Worm (Caenorhabditis elegans): Measurements from ENCODE around the gene nhr-40.

Gene nhr-40

ce11 chrX:2596605-2597004, 2.8 kb downstream of the nhr-40 start:
- TF ChIP-seq F37D6.2 (tag; optimal IDR thresholded peaks at IDR 0.05) (no peak), nhr-11 (tag; optimal IDR thresholded peaks at IDR 0.05) (peak; percentile 58), mxl-3 (GFP tag; optimal IDR thresholded peaks at IDR 0.05) (no peak), aha-1 (tag) (peak; percentile 97), lsy-2 (tag; optimal IDR thresholded peaks at IDR 0.05) (peak in 1 of 2 experiments; percentile 17), hif-1 (tag; optimal IDR thresholded peaks at IDR 0.05) (peak in 1 of 2 experiments; percentile 75), dmd-8 (GFP tag; IDR thresholded peaks at IDR 0.05) (no peak), cey-2 (tag; optimal IDR thresholded peaks at IDR 0.05; ENCODE audit: borderline replicate concordance, insufficient read depth) (no peak), nhr-48 (tag; optimal IDR thresholded peaks at IDR 0.05) (no peak), F10B5.3 (tag; optimal IDR thresholded peaks at IDR 0.05) (no peak), lin-15B (tag; optimal IDR thresholded peaks at IDR 0.05) (no peak), hlh-30 (tag; optimal IDR thresholded peaks at IDR 0.05; ENCODE audit: insufficient read depth) (peak; percentile 9), aly-2 (tag; optimal IDR thresholded peaks at IDR 0.05) (no peak), ctbp-1 (GFP tag; IDR thresholded peaks at IDR 0.05) (0 out of 2 replicates have a peak, but pooled peaks have one; percentile 41)

- TF ChIP-seq mxl-3 (GFP tag; optimal IDR thresholded peaks at IDR 0.05): peak; percentile 43
- TF ChIP-seq nhr-42 (GFP tag; IDR thresholded peaks at IDR 0.05): peak; percentile 40; the same call in 1 of the 2 replicates
- TF ChIP-seq F37D6.2 (tag; optimal IDR thresholded peaks at IDR 0.05): peak; percentile 71
- peak; percentile 77 for TF ChIP-seq set-16 (GFP tag; IDR thresholded peaks at IDR 0.05)
- peak in 1 of 2 experiments; percentile 33 for TF ChIP-seq daf-16 (GFP tag; optimal IDR thresholded peaks at IDR 0.05)
- TF ChIP-seq daf-16 (tag; optimal IDR thresholded peaks at IDR 0.05): no peak
- TF ChIP-seq mdt-29 (GFP tag; IDR thresholded peaks at IDR 0.05): 0 out of 2 replicates have a peak, but pooled peaks have one; percentile 1
- TF ChIP-seq dmd-8 (GFP tag; IDR thresholded peaks at IDR 0.05): no peak
- TF ChIP-seq nhr-6 (tag; optimal IDR thresholded peaks at IDR 0.05): no peak
- peak; percentile 99 for TF ChIP-seq aha-1 (tag)
- 0 out of 2 replicates have a peak, but pooled peaks have one; percentile 36 for TF ChIP-seq vab-7 (GFP tag; IDR thresholded peaks at IDR 0.05)
- TF ChIP-seq egl-43 (GFP tag; IDR thresholded peaks at IDR 0.05): peak; percentile 67; the same call in 1 of the 2 replicates
- no peak for TF ChIP-seq ceh-82 (tag; optimal IDR thresholded peaks at IDR 0.05)
- TF ChIP-seq rbr-2 (tag; optimal IDR thresholded peaks at IDR 0.05): peak; percentile 85
- TF ChIP-seq nhr-28 (tag; optimal IDR thresholded peaks at IDR 0.05): peak; percentile 35
- TF ChIP-seq madf-9 (GFP tag; conservative IDR thresholded peaks at IDR 0.05): no peak
- no peak for TF ChIP-seq lir-3 (tag; optimal IDR thresholded peaks at IDR 0.05)
- TF ChIP-seq hlh-11 (tag; optimal IDR thresholded peaks at IDR 0.05): peak; percentile 69
- no peak for TF ChIP-seq zip-2 (tag; optimal IDR thresholded peaks at IDR 0.05)
- TF ChIP-seq dmd-6 (GFP tag; IDR thresholded peaks at IDR 0.05): peak; percentile 32; the same call in 1 of the 2 replicates
- peak; percentile 91 for TF ChIP-seq ctbp-1 (GFP tag; IDR thresholded peaks at IDR 0.05)
- peak; percentile 13 for TF ChIP-seq zfp-2 (tag; optimal IDR thresholded peaks at IDR 0.05)
- no peak for TF ChIP-seq Y105C5A.15 (GFP tag; IDR thresholded peaks at IDR 0.05)
- TF ChIP-seq lin-38 (GFP tag; IDR thresholded peaks at IDR 0.05): 0 out of 2 replicates have a peak, but pooled peaks have one; percentile 24
- TF ChIP-seq Y48G9A.11 (GFP tag; IDR thresholded peaks at IDR 0.05): no peak
- TF ChIP-seq hmg-1.1 (GFP tag; IDR thresholded peaks at IDR 0.05): peak; percentile 85
- peak; percentile 50 to 98 for TF ChIP-seq hif-1 (tag; optimal IDR thresholded peaks at IDR 0.05)
- peak; percentile 71 for TF ChIP-seq ceh-32 (tag; optimal IDR thresholded peaks at IDR 0.05; ENCODE audit: poor library complexity)
- peak; percentile 81 for TF ChIP-seq mep-1 (tag; optimal IDR thresholded peaks at IDR 0.05)
- TF ChIP-seq nhr-77 (tag; optimal IDR thresholded peaks at IDR 0.05): peak; percentile 7
- peak; percentile 58 for TF ChIP-seq nhr-11 (tag; optimal IDR thresholded peaks at IDR 0.05)
- no peak for TF ChIP-seq tra-1 (GFP tag; IDR thresholded peaks at IDR 0.05)
- no peak for TF ChIP-seq saeg-2 (GFP tag; IDR thresholded peaks at IDR 0.05)
- TF ChIP-seq fkh-10 (GFP tag; optimal IDR thresholded peaks at IDR 0.05): peak; percentile 38
- TF ChIP-seq unc-62 (GFP tag; optimal IDR thresholded peaks at IDR 0.05 in 1 of 2): peak in 1 of 2 experiments; percentile 62
- no peak for TF ChIP-seq unc-62 (tag; optimal IDR thresholded peaks at IDR 0.05)
- peak; percentile 61 to 81 for TF ChIP-seq lsy-2 (tag; optimal IDR thresholded peaks at IDR 0.05)
- 0 out of 2 replicates have a peak, but pooled peaks have one; percentile 6 for TF ChIP-seq lin-1 (GFP tag; IDR thresholded peaks at IDR 0.05)
- TF ChIP-seq dpl-1 (GFP tag; optimal IDR thresholded peaks at IDR 0.05): peak; percentile 24
- TF ChIP-seq ceh-20 (GFP tag; IDR thresholded peaks at IDR 0.05): peak; percentile 69
- TF ChIP-seq hlh-30 (tag; optimal IDR thresholded peaks at IDR 0.05; ENCODE audit: insufficient read depth): peak; percentile 0
These were observed 5.1 kb downstream of the nhr-40 start for ce11 chrX:2598833-2599279.
